Worm (Caenorhabditis elegans): ENCODE measurements around the gene hpo-6.

ce11 chrIV:1516527-1516926 is 45.5 kb upstream of the hpo-6 start, which contains the start of gene clec-172:
- no peak for TF ChIP-seq ref-1 (GFP tag; conservative IDR thresholded peaks at IDR 0.05)
- no peak for TF ChIP-seq ztf-23 (GFP tag; IDR thresholded peaks at IDR 0.05)
- no peak for TF ChIP-seq ztf-29 (GFP tag; IDR thresholded peaks at IDR 0.05)
- TF ChIP-seq cog-1 (tag; optimal IDR thresholded peaks at IDR 0.05): no peak

Data from whole organism, midembryonic.